Worm (Caenorhabditis elegans) whole organism, L1 larva: ENCODE data around the gene srx-64.

Source experiments
- dpl-1 ChIP-seq, 3 experiments: fragments of 150-350 bp in 2 of 3; sonication (generic microtip) in 1 of 3; optimal IDR thresholded peaks; 2 replicates each; lab custom pipeline; 2014 to 2017; ENCODE audit warnings: missing biosample characterization in 3 of 3, missing genetic modification characterization in 3 of 3, missing genetic modification reagents in 3 of 3
- hlh-17 ChIP-seq: fragments of 200-800 bp; sonication (Bioruptor generic); optimal IDR thresholded peaks from 2 replicates; lab custom pipeline; 2018; ENCODE audit warnings: missing genetic modification characterization, mild to moderate bottlenecking, missing compliant biosample characterization, moderate library complexity, borderline replicate concordance
- lin-39 ChIP-seq: fragments of 150-350 bp; optimal IDR thresholded peaks from 2 replicates; lab custom pipeline; 2014; ENCODE audit warnings: missing biosample characterization, missing genetic modification reagents, missing genetic modification characterization
- mdl-1 ChIP-seq, 2 experiments: fragments of 150-350 bp; optimal IDR thresholded peaks; 2 replicates each; lab custom pipeline; 2014 to 2017; ENCODE audit warnings: missing biosample characterization in 2 of 2, missing genetic modification characterization in 2 of 2, inconsistent platforms in 1 of 2
- nhr-77 ChIP-seq: fragments of 150-350 bp; optimal IDR thresholded peaks from 2 replicates; lab custom pipeline; 2014; ENCODE audit warnings: missing biosample characterization, missing genetic modification characterization
- skn-1 ChIP-seq: fragments of 150-350 bp; optimal IDR thresholded peaks from 2 replicates; lab custom pipeline; 2014; ENCODE audit warnings: missing biosample characterization, missing genetic modification characterization
- sptf-1 ChIP-seq: fragments of 150-350 bp; optimal IDR thresholded peaks from 2 replicates; lab custom pipeline; 2014; ENCODE audit warnings: missing biosample characterization, missing genetic modification characterization
- tlp-1 ChIP-seq: fragments of 150-350 bp; optimal IDR thresholded peaks from 2 replicates; lab custom pipeline; 2014; ENCODE audit warnings: missing biosample characterization, missing genetic modification characterization

DNA sequence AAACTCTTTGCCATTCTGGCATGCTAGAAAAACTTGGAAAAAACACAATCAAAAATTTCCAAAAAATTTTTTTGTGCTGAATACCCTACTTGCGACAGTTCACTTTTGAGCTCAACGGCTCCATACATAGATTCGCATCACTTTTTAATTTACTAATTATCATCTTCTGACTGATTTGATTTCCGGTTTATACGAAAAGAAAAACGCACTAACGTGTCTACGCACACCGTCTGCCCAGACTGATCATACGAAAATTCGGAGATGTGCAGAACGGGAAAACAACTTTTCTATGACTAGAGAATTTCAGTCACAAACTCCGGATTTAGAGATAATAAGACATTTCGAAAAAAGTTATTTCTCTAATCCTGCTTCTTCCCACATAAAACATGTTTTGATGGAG, 44.6 kb upstream of the srx-64 start:
- TF ChIP-seq tlp-1 (tag; lab: Kevin White, UChicago) (no peak), nhr-77 (tag; lab: Kevin White, UChicago) (no peak), sptf-1 (tag; lab: Kevin White, UChicago) (no peak), lin-39 (tag; lab: Kevin White, UChicago) (no peak), mdl-1 (tag; optimal IDR thresholded peaks at IDR 0.05; lab: Kevin White, UChicago) (no peak), hlh-17 (GFP tag; lab: Kevin White, UChicago) (no peak), skn-1 (tag; lab: Kevin White, UChicago) (no peak), dpl-1 (GFP tag; optimal IDR thresholded peaks at IDR 0.05; lab: Kevin White, UChicago) (no peak)
